Worm (Caenorhabditis elegans) whole organism, L4 larva: Measurements from ENCODE around the gene C39E9.12.

Experiments used
- ces-1 ChIP-seq: fragments of 150-350 bp; sonication (generic microtip); optimal IDR thresholded peaks from 4 replicates; lab custom pipeline; 2014; ENCODE audit warnings: missing biosample characterization, missing genetic modification reagents, missing genetic modification characterization
- duxl-1 ChIP-seq: sonication (generic microtip); optimal IDR thresholded peaks from 2 replicates; lab custom pipeline; 2016; ENCODE audit warnings: mild to moderate bottlenecking, missing genetic modification characterization, moderate library complexity, missing compliant biosample characterization; ENCODE audit not compliant: poor library complexity
- lin-13 ChIP-seq: fragments of 150-350 bp; optimal IDR thresholded peaks from 2 replicates; lab custom pipeline; 2014; ENCODE audit warnings: missing biosample characterization, missing genetic modification reagents, missing genetic modification characterization
- lsy-2 ChIP-seq, 2 experiments: fragments of 150-350 bp in 1 of 2; sonication (generic microtip) in 1 of 2; optimal IDR thresholded peaks; 2 replicates each; lab custom pipeline; 2014 to 2017; ENCODE audit warnings: missing biosample characterization in 2 of 2, missing genetic modification characterization in 2 of 2
- mxl-2 ChIP-seq: fragments of 200-800 bp; sonication (Bioruptor generic); conservative IDR thresholded peaks from 2 replicates; pipeline ENCODE4 v1.3.6; 2022; ENCODE audit warnings: missing genetic modification reagents, missing genetic modification characterization, missing compliant biosample characterization
- nhr-11 ChIP-seq: fragments of 150-350 bp; optimal IDR thresholded peaks from 2 replicates; lab custom pipeline; 2014; ENCODE audit warnings: missing biosample characterization, missing genetic modification characterization
- nhr-41 ChIP-seq: fragments of 200-800 bp; sonication (Bioruptor generic); IDR thresholded peaks from 2 replicates; pipeline ENCODE4 v1.3.6; 2022; ENCODE audit warnings: missing genetic modification reagents, missing genetic modification characterization, missing compliant biosample characterization
- unc-39 ChIP-seq: sonication (generic microtip); optimal IDR thresholded peaks from 2 replicates; lab custom pipeline; 2017; ENCODE audit warnings: missing biosample characterization, missing genetic modification characterization
- ztf-11 ChIP-seq: fragments of 150-350 bp; optimal IDR thresholded peaks from 2 replicates; lab custom pipeline; 2014; ENCODE audit warnings: missing biosample characterization, missing genetic modification characterization

ce11 chrIV:13121396-13121795 lies 27.6 kb downstream of the C39E9.12 start:
- TF ChIP-seq nhr-41 (GFP tag; lab: Robert Waterston, UW) (no peak), ztf-11 (tag; lab: Kevin White, UChicago) (no peak), mxl-2 (GFP tag; lab: Robert Waterston, UW) (no peak), lin-13 (GFP tag; lab: Kevin White, UChicago) (no peak), unc-39 (no peak), nhr-11 (tag; lab: Kevin White, UChicago) (no peak), duxl-1 (tag; lab: Kevin White, UChicago) (no peak), ces-1 (no peak), lsy-2 (tag; optimal IDR thresholded peaks at IDR 0.05; lab: Kevin White, UChicago) (no peak)
